Worm (Caenorhabditis elegans): ENCODE results near the gene let-70.

DNA sequence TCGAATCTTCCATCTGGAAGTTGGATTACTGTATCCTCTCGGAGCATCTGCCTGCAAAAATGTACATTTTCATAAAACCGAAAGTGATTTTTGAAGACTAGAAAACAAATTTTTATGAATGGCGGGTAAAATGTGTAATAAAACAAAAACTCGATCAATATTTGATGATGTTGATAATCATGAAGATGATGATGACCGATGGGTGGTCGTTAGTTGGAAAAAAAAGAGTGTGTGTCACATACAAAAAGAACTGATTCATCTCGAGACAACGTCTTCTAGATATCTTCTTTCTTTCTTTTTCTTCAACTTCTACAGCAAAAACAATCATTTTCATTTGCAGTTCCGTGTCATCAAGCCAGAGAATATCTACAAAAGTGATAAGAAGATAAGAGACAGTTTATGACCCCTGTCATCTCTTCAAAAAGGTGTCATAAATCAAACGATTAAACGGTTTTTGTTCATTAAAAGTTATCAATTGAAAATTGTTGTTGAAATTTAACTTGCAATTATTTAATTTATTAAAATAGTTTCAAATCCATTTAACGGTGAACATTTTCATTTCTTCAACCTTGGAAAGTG, 10.5 kb upstream of the let-70 start, which contains the start of gene bcc-1:
- TF ChIP-seq flt-1 (GFP tag; IDR thresholded peaks at IDR 0.05) (no peak), ama-1 (optimal IDR thresholded peaks at IDR 0.05) (no peak), ets-7 (tag; optimal IDR thresholded peaks at IDR 0.05) (no peak), ceh-13 (GFP tag; optimal IDR thresholded peaks at IDR 0.05) (no peak), hmg-4 (GFP tag; optimal IDR thresholded peaks at IDR 0.05) (no peak), tbx-37 (GFP tag; conservative IDR thresholded peaks at IDR 0.05) (no peak), tra-4 (tag; optimal IDR thresholded peaks at IDR 0.05) (no peak), scrt-1 (GFP tag; IDR thresholded peaks at IDR 0.05) (no peak), F13C5.2 (tag; optimal IDR thresholded peaks at IDR 0.05) (no peak), aly-1 (tag; optimal IDR thresholded peaks at IDR 0.05) (no peak), ceh-36 (tag; optimal IDR thresholded peaks at IDR 0.05) (no peak), tbx-11 (GFP tag; IDR thresholded peaks at IDR 0.05) (no peak)
